Fruit fly (Drosophila melanogaster) whole organism, prepupa: ENCODE data around the gene pinta.

ENCODE experiments used
- CG16779 ChIP-seq: fragments of 200-800 bp; sonication (Bioruptor generic); optimal IDR thresholded peaks from 3 replicates; lab custom pipeline; 2017; ENCODE audit warnings: missing biosample characterization, mild to moderate bottlenecking, missing genetic modification characterization
- CG34406 ChIP-seq: fragments of 200-800 bp; sonication (Bioruptor generic); optimal IDR thresholded peaks from 3 replicates; lab custom pipeline; 2016; ENCODE audit warnings: missing biosample characterization, missing genetic modification characterization
- CG4318 ChIP-seq: fragments of 200-800 bp; sonication (Bioruptor generic); optimal IDR thresholded peaks from 3 replicates; lab custom pipeline; 2017; ENCODE audit warnings: missing biosample characterization, mild to moderate bottlenecking, missing genetic modification characterization
- topi ChIP-seq: fragments of 200-800 bp; sonication (Bioruptor generic); optimal IDR thresholded peaks from 3 replicates; lab custom pipeline; 2016; ENCODE audit warnings: missing biosample characterization, missing genetic modification characterization

dm6 chr3R:22438301-22438700, 13.6 kb upstream of the pinta start:
- TF ChIP-seq CG34406 (GFP tag; lab: Kevin White, UChicago) (no peak), CG4318 (no peak), topi (GFP tag; lab: Kevin White, UChicago) (no peak), CG16779 (tag; lab: Kevin White, UChicago) (no peak)
